Fruit fly (Drosophila melanogaster): Measurements from ENCODE around the gene Cyp4d2.

DNA sequence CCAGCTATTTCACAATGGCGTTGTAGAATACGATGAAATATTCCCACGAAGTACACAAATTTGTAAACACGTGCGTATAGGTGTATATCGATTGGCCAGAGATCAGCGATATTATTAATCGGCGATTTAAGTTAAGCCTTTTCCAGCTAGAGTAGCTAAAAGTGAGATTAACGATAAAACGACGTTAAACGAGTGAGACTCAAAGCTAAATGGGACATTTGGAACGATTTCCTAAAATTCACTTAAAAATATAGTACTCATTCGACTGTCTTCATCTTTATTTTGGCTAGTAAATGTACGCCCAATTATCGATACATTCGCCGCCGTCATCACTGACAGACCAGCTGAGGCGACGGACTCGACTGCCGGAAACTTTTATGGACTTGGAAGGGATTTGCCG, 8.8 kb downstream of the Cyp4d2 start, which contains the start of the genes Nmd3 and CG17776:
- no peak for TF ChIP-seq cas (GFP tag; IDR thresholded peaks at IDR 0.05)
- no peak for TF ChIP-seq CG15601 (tag; optimal IDR thresholded peaks at IDR 0.05)
- TF ChIP-seq dati (GFP tag; IDR thresholded peaks at IDR 0.05): no peak
- TF ChIP-seq CG1602 (GFP tag; optimal IDR thresholded peaks at IDR 0.05): no peak
- no peak for TF ChIP-seq CG18619 (GFP tag; optimal IDR thresholded peaks at IDR 0.05)
- TF ChIP-seq pan (optimal IDR thresholded peaks at IDR 0.05): no peak
- no peak for TF ChIP-seq pan (GFP tag; optimal IDR thresholded peaks at IDR 0.05 in 1 of 2, IDR thresholded peaks at IDR 0.05 in 1 of 2)
- TF ChIP-seq lov (optimal IDR thresholded peaks at IDR 0.05): no peak
- no peak for TF ChIP-seq lov (GFP tag; IDR thresholded peaks at IDR 0.05)
- TF ChIP-seq kay (GFP tag; optimal IDR thresholded peaks at IDR 0.05): no peak

Data from whole organism, embryonic.